Worm (Caenorhabditis elegans): ENCODE data around the gene K04E7.1.

K04E7.1 gene

ce11 chrX:6429552-6429951 lies 32.3 kb upstream of the K04E7.1 start:
- no peak for TF ChIP-seq ama-1 (optimal IDR thresholded peaks at IDR 0.05)
- TF ChIP-seq hmg-4 (GFP tag; optimal IDR thresholded peaks at IDR 0.05) = no peak
- TF ChIP-seq flt-1 (GFP tag; IDR thresholded peaks at IDR 0.05) = no peak
- no peak for TF ChIP-seq pes-1 (GFP tag; IDR thresholded peaks at IDR 0.05)
- TF ChIP-seq tra-4 (tag; optimal IDR thresholded peaks at IDR 0.05) = no peak

ce11 chrX:6430510-6430909 lies 31.3 kb upstream of the K04E7.1 start, which contains the start of gene ctsa-2:
TSS of gene ctsa-2 (minus strand) at chrX:6430610.
- no peak for TF ChIP-seq sea-1 (GFP tag; conservative IDR thresholded peaks at IDR 0.05)

- TF ChIP-seq flt-1 (GFP tag; IDR thresholded peaks at IDR 0.05) = no peak
- no peak for TF ChIP-seq pes-1 (GFP tag; IDR thresholded peaks at IDR 0.05)
- no peak for TF ChIP-seq scrt-1 (GFP tag; IDR thresholded peaks at IDR 0.05)
- no peak for TF ChIP-seq tra-4 (tag; optimal IDR thresholded peaks at IDR 0.05)
These were observed 28.1 kb upstream of the K04E7.1 start, which contains the start of gene K10C2.2 for ce11 chrX:6433688-6434087. TSS of gene K10C2.2 (minus strand) at chrX:6433788.

ce11 chrX:6435812-6436211 lies 26.0 kb upstream of the K04E7.1 start:
- TF ChIP-seq ama-1 (optimal IDR thresholded peaks at IDR 0.05) (no peak), tra-4 (tag; optimal IDR thresholded peaks at IDR 0.05) (no peak), ceh-36 (tag; optimal IDR thresholded peaks at IDR 0.05) (no peak), B0310.2 (tag; optimal IDR thresholded peaks at IDR 0.05) (no peak), ceh-13 (GFP tag; optimal IDR thresholded peaks at IDR 0.05) (no peak), aly-1 (tag; optimal IDR thresholded peaks at IDR 0.05) (no peak), hmbx-1 (tag; optimal IDR thresholded peaks at IDR 0.05) (no peak), sea-1 (GFP tag; conservative IDR thresholded peaks at IDR 0.05) (no peak)

DNA sequence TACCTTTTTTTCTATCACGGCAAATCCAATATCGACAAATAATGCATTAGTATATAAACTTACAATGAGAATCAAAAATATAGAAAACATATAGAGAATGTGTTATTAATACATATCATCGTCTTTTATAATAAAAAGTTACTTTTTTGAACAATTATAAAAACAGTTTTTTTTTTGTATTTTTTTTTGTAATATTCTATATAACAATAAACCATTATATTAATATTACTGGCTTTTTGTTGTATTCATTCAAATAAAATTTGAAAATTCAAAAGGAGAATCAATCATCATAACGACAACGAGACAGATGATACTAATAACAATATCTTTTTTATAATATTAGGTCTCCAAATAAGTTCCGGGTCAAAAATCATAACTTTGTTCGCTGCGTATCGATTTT lies 24.3 kb upstream of the K04E7.1 start, which contains the start of gene K10C2.8:
Gene K10C2.8, minus strand, starts transcription at position 101 of the 400 bp plus-strand sequence.
- TF ChIP-seq hnd-1 (tag; optimal IDR thresholded peaks at IDR 0.05) = no peak

- TF ChIP-seq B0310.2 (tag; optimal IDR thresholded peaks at IDR 0.05) = no peak
- TF ChIP-seq pes-1 (GFP tag; IDR thresholded peaks at IDR 0.05) = no peak
- TF ChIP-seq scrt-1 (GFP tag; IDR thresholded peaks at IDR 0.05) = no peak
- no peak for TF ChIP-seq tbx-11 (GFP tag; IDR thresholded peaks at IDR 0.05)
- TF ChIP-seq aly-1 (tag; optimal IDR thresholded peaks at IDR 0.05) = no peak
- no peak for TF ChIP-seq hmg-4 (GFP tag; optimal IDR thresholded peaks at IDR 0.05)
- no peak for TF ChIP-seq ceh-36 (tag; optimal IDR thresholded peaks at IDR 0.05)
- no peak for TF ChIP-seq F13C5.2 (tag; optimal IDR thresholded peaks at IDR 0.05)
- no peak for TF ChIP-seq flt-1 (GFP tag; IDR thresholded peaks at IDR 0.05)
- TF ChIP-seq hmbx-1 (tag; optimal IDR thresholded peaks at IDR 0.05) = no peak
- TF ChIP-seq ama-1 (optimal IDR thresholded peaks at IDR 0.05) = no peak
- TF ChIP-seq tbx-37 (GFP tag; conservative IDR thresholded peaks at IDR 0.05) = no peak
- TF ChIP-seq ceh-13 (GFP tag; optimal IDR thresholded peaks at IDR 0.05) = no peak
- TF ChIP-seq sea-1 (GFP tag; conservative IDR thresholded peaks at IDR 0.05) = no peak
- no peak for TF ChIP-seq tra-4 (tag; optimal IDR thresholded peaks at IDR 0.05)
These were observed 21.4 kb upstream of the K04E7.1 start, which contains the start of gene K10C2.14 for ce11 chrX:6440464-6440863. TSS of gene K10C2.14 (minus strand) at chrX:6440564.

DNA sequence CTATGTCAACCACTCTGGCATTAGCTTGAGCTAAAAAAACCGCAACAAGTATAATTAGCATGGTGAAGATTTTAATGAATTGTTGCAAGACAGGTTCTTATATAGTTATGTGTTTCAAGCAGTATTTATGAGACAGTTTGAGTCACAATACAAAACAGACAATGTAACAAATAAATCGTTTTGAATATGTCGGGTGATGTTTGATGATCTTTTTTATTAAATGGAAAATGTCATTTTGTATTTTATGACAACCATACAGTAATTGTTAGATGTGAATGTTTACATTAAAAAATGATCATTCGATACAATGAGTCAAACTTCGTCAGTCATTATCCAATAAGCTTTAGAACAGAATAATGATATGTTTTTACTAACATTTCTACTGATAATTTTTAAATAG lies 18.5 kb upstream of the K04E7.1 start, which contains the start of gene K10C2.7:
Gene K10C2.7, minus strand, starts transcription at position 101 of the 400 bp plus-strand sequence.
- no peak for TF ChIP-seq hmbx-1 (tag; optimal IDR thresholded peaks at IDR 0.05)
- no peak for TF ChIP-seq hnd-1 (tag; optimal IDR thresholded peaks at IDR 0.05)
- no peak for TF ChIP-seq hmg-4 (GFP tag; optimal IDR thresholded peaks at IDR 0.05)
- TF ChIP-seq flt-1 (GFP tag; IDR thresholded peaks at IDR 0.05) = no peak
- no peak for TF ChIP-seq ama-1 (optimal IDR thresholded peaks at IDR 0.05)
- no peak for TF ChIP-seq tbx-37 (GFP tag; conservative IDR thresholded peaks at IDR 0.05)
- TF ChIP-seq scrt-1 (GFP tag; IDR thresholded peaks at IDR 0.05) = no peak
- TF ChIP-seq ceh-36 (tag; optimal IDR thresholded peaks at IDR 0.05) = no peak

DNA sequence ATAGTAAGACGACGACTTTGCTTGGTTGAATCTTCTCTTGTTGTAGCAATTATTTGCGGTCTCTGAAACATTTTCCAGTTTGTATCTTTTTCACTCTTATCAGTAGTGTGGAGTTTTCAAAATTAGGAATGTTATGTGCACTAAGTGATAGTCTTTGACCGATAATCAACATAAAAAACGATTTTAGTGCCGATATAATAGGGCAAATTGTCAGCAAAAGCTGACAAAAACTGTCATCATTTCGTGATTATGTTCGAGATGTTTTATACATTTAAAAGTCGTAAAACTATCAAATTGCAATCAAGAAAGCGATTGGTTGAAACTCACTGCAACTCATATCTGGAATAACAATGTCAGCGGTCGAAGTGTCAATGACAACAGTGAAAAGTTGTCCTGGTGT lies 16.6 kb upstream of the K04E7.1 start:
- no peak for TF ChIP-seq tbx-37 (GFP tag; conservative IDR thresholded peaks at IDR 0.05)
- no peak for TF ChIP-seq F13C5.2 (tag; optimal IDR thresholded peaks at IDR 0.05)
- no peak for TF ChIP-seq hmg-4 (GFP tag; optimal IDR thresholded peaks at IDR 0.05)
- TF ChIP-seq B0310.2 (tag; optimal IDR thresholded peaks at IDR 0.05) = no peak
- TF ChIP-seq tbx-11 (GFP tag; IDR thresholded peaks at IDR 0.05) = no peak
- no peak for TF ChIP-seq ceh-13 (GFP tag; optimal IDR thresholded peaks at IDR 0.05)
- TF ChIP-seq pes-1 (GFP tag; IDR thresholded peaks at IDR 0.05) = no peak
- no peak for TF ChIP-seq scrt-1 (GFP tag; IDR thresholded peaks at IDR 0.05)
- no peak for TF ChIP-seq sea-1 (GFP tag; conservative IDR thresholded peaks at IDR 0.05)
- TF ChIP-seq hmbx-1 (tag; optimal IDR thresholded peaks at IDR 0.05) = no peak
- TF ChIP-seq tra-4 (tag; optimal IDR thresholded peaks at IDR 0.05) = no peak
- no peak for TF ChIP-seq ets-7 (tag; optimal IDR thresholded peaks at IDR 0.05)
- TF ChIP-seq ama-1 (optimal IDR thresholded peaks at IDR 0.05) = no peak
- no peak for TF ChIP-seq aly-1 (tag; optimal IDR thresholded peaks at IDR 0.05)

DNA sequence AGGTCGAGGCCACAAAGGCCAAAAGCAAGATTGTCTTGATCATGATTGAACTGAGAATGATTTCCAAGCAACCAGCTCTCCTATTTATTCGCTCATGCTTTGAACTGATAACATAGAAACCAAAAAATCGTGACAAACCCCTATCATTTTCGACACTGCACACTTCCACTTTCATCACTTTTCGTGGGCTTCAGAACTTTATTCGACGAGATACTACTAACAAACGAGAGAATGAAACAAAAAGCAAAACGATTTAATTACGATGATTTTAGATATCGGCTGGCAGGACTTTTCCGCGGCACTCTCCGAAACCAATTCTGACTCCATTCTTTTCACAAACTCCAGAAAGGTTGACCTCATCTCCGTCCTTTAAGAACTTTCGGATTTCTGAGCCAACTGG lies 15.3 kb upstream of the K04E7.1 start, which contains the start of gene asp-14:
Gene asp-14, minus strand, starts transcription at position 101 of the 400 bp plus-strand sequence.
- TF ChIP-seq ceh-36 (tag; optimal IDR thresholded peaks at IDR 0.05) (no peak), tra-4 (tag; optimal IDR thresholded peaks at IDR 0.05) (no peak), hnd-1 (tag; optimal IDR thresholded peaks at IDR 0.05) (no peak)

All from whole organism, early embryonic.